Worm (Caenorhabditis elegans) whole organism, young adult: Measurements from ENCODE around the gene Y48B6A.1.

Source experiments
- F10E7.11 ChIP-seq: sonication (generic microtip); optimal IDR thresholded peaks from 2 replicates; lab custom pipeline; 2017; ENCODE audit warnings: mild to moderate bottlenecking, missing genetic modification characterization, moderate library complexity, missing compliant biosample characterization
- Y79H2A.3 ChIP-seq: fragments of 200-800 bp; sonication (Bioruptor generic); conservative IDR thresholded peaks from 2 replicates; pipeline ENCODE4 v1.3.6; 2022; ENCODE audit warnings: missing genetic modification reagents, missing genetic modification characterization, missing compliant biosample characterization
- ama-1 ChIP-seq, 3 experiments: fragments of 150-350 bp in 1 of 3; sonication (generic microtip) in 2 of 3; optimal IDR thresholded peaks; 2 replicates each; lab custom pipeline; 2014 to 2018; ENCODE audit warnings: missing biosample characterization in 2 of 3, missing genetic modification characterization in 2 of 3, missing genetic modification reagents in 2 of 3
- dpl-1 ChIP-seq: fragments of 150-350 bp; optimal IDR thresholded peaks from 2 replicates; lab custom pipeline; 2014; ENCODE audit warnings: missing biosample characterization, missing genetic modification reagents, missing genetic modification characterization
- efl-1 ChIP-seq: fragments of 150-350 bp; optimal IDR thresholded peaks from 2 replicates; lab custom pipeline; 2014; ENCODE audit warnings: missing biosample characterization, missing genetic modification reagents, missing genetic modification characterization
- hmg-1.2 ChIP-seq: fragments of 200-800 bp; sonication (Bioruptor generic); IDR thresholded peaks from 2 replicates; pipeline ENCODE4 v1.3.6; 2022; ENCODE audit warnings: missing genetic modification reagents, missing genetic modification characterization, missing compliant biosample characterization
- madf-10 ChIP-seq: sonication (generic microtip); optimal IDR thresholded peaks from 2 replicates; lab custom pipeline; 2016; ENCODE audit warnings: mild to moderate bottlenecking, missing genetic modification characterization, missing compliant biosample characterization
- nfyb-1 ChIP-seq: fragments of 200-800 bp; sonication (Bioruptor generic); IDR thresholded peaks from 2 replicates; pipeline ENCODE4 v1.3.6; 2022; ENCODE audit warnings: missing genetic modification reagents, missing genetic modification characterization, missing compliant biosample characterization
- pbrm-1 ChIP-seq: fragments of 200-800 bp; sonication (Bioruptor generic); IDR thresholded peaks from 2 replicates; pipeline ENCODE4 v1.3.6; 2022; ENCODE audit warnings: missing genetic modification reagents, missing genetic modification characterization, missing compliant biosample characterization
- snpc-1.3 ChIP-seq: sonication (generic microtip); optimal IDR thresholded peaks from 2 replicates; lab custom pipeline; 2017; ENCODE audit warnings: missing genetic modification characterization, mild to moderate bottlenecking, missing compliant biosample characterization, antibody characterized with exemption, moderate library complexity, missing genotype, missing genetic modification reagents; ENCODE audit not compliant: insufficient read depth
- snpc-4 ChIP-seq, 5 experiments: fragments of 150-350 bp in 1 of 5; sonication (generic microtip) in 4 of 5; optimal IDR thresholded peaks; 2 replicates each; lab custom pipeline; 2014 to 2018; ENCODE audit warnings: missing genetic modification characterization in 5 of 5, missing biosample characterization in 3 of 5, antibody characterized with exemption in 2 of 5, mild to moderate bottlenecking in 2 of 5, missing compliant biosample characterization in 2 of 5, missing genotype in 2 of 5, moderate library complexity in 2 of 5, missing genetic modification reagents in 1 of 5
- tlf-1 ChIP-seq: fragments of 200-800 bp; sonication (Bioruptor generic); optimal IDR thresholded peaks from 2 replicates; lab custom pipeline; 2018; ENCODE audit warnings: mild to moderate bottlenecking, missing genetic modification characterization, missing compliant biosample characterization
- unc-130 ChIP-seq: sonication (generic microtip); optimal IDR thresholded peaks from 2 replicates; lab custom pipeline; 2016; ENCODE audit warnings: missing genetic modification reagents, missing genetic modification characterization, missing compliant biosample characterization
- unc-62 ChIP-seq: fragments of 150-350 bp; optimal IDR thresholded peaks from 2 replicates; lab custom pipeline; 2014; ENCODE audit warnings: missing biosample characterization, missing genetic modification reagents, missing genetic modification characterization

ce11 chrII:14186937-14187336 is 32.8 kb upstream of the Y48B6A.1 start:
- TF ChIP-seq snpc-4 (GFP tag; optimal IDR thresholded peaks at IDR 0.05; lab: Kevin White, UChicago) (no peak), snpc-4 (tag; optimal IDR thresholded peaks at IDR 0.05; lab: Kevin White, UChicago) (no peak), unc-62 (GFP tag; lab: Kevin White, UChicago) (no peak), pbrm-1 (GFP tag; lab: Robert Waterston, UW) (no peak), Y79H2A.3 (no peak), ama-1 (optimal IDR thresholded peaks at IDR 0.05; lab: Kevin White, UChicago) (no peak), ama-1 (GFP tag; optimal IDR thresholded peaks at IDR 0.05; lab: Kevin White, UChicago) (no peak), efl-1 (no peak), unc-130 (GFP tag; lab: Kevin White, UChicago) (no peak), nfyb-1 (GFP tag; lab: Robert Waterston, UW) (no peak), madf-10 (no peak), snpc-1.3 (tag; lab: Kevin White, UChicago) (no peak), tlf-1 (GFP tag; lab: Kevin White, UChicago) (no peak), F10E7.11 (tag; lab: Kevin White, UChicago) (no peak), dpl-1 (no peak), hmg-1.2 (no peak)
